Worm (Caenorhabditis elegans) whole organism, young adult: ENCODE results near the gene letm-1.

Experiments
- B0019.2 ChIP-seq: fragments of 200-800 bp; sonication (Bioruptor generic); conservative IDR thresholded peaks from 2 replicates; pipeline ENCODE4 v1.3.6; 2022; ENCODE audit warnings: missing genetic modification reagents, missing genetic modification characterization, missing compliant biosample characterization
- B0035.1 ChIP-seq: sonication (generic microtip); optimal IDR thresholded peaks from 2 replicates; lab custom pipeline; 2016; ENCODE audit warnings: missing genetic modification characterization, mild to moderate bottlenecking, missing compliant biosample characterization, missing genotype, missing genetic modification reagents
- C06A6.2 ChIP-seq: fragments of 200-800 bp; sonication (Bioruptor generic); conservative IDR thresholded peaks from 2 replicates; pipeline ENCODE4 v1.3.6; 2022; ENCODE audit warnings: missing genetic modification characterization, missing compliant biosample characterization
- F22D6.2 ChIP-seq: sonication (generic microtip); optimal IDR thresholded peaks from 2 replicates; lab custom pipeline; 2016; ENCODE audit warnings: mild to moderate bottlenecking, missing genetic modification characterization, missing compliant biosample characterization
- F23B12.7 ChIP-seq: sonication (generic microtip); optimal IDR thresholded peaks from 2 replicates; lab custom pipeline; 2017; ENCODE audit warnings: missing genetic modification characterization, mild to moderate bottlenecking, missing compliant biosample characterization, antibody characterized with exemption, moderate library complexity; ENCODE audit not compliant: insufficient read depth
- F37B4.10 ChIP-seq: fragments of 200-800 bp; sonication (Bioruptor generic); IDR thresholded peaks from 2 replicates; pipeline ENCODE4 v1.3.6; 2022; ENCODE audit warnings: missing genetic modification characterization, missing compliant biosample characterization
- F39B2.1 ChIP-seq: fragments of 200-800 bp; sonication (Bioruptor generic); IDR thresholded peaks from 2 replicates; pipeline ENCODE4 v1.3.6; 2022; ENCODE audit warnings: missing genetic modification reagents, missing genetic modification characterization, missing compliant biosample characterization
- F55B11.4 ChIP-seq: sonication (generic microtip); optimal IDR thresholded peaks from 2 replicates; lab custom pipeline; 2016; ENCODE audit warnings: missing compliant biosample characterization, missing genetic modification characterization, borderline replicate concordance; ENCODE audit not compliant: insufficient read depth
- F57A8.1 ChIP-seq: fragments of 200-800 bp; sonication (Bioruptor generic); optimal IDR thresholded peaks from 2 replicates; lab custom pipeline; 2018; ENCODE audit warnings: mild to moderate bottlenecking, missing genetic modification characterization, moderate library complexity, missing compliant biosample characterization
- K11D2.4 ChIP-seq: fragments of 200-800 bp; sonication (Bioruptor generic); IDR thresholded peaks from 2 replicates; pipeline ENCODE4 v1.3.6; 2022; ENCODE audit warnings: missing genetic modification reagents, missing genetic modification characterization, missing compliant biosample characterization
- T07F8.4 ChIP-seq: sonication (generic microtip); optimal IDR thresholded peaks from 2 replicates; lab custom pipeline; 2016; ENCODE audit warnings: mild to moderate bottlenecking, missing genetic modification characterization, moderate library complexity, missing compliant biosample characterization
- Y95B8A.8 ChIP-seq: fragments of 200-800 bp; sonication (Bioruptor generic); IDR thresholded peaks from 2 replicates; pipeline ENCODE4 v1.3.6; 2022; ENCODE audit warnings: missing genetic modification reagents, missing genetic modification characterization, missing compliant biosample characterization
- akir-1 ChIP-seq: fragments of 200-800 bp; sonication (Bioruptor generic); optimal IDR thresholded peaks from 2 replicates; lab custom pipeline; 2018; ENCODE audit warnings: mild to moderate bottlenecking, missing genetic modification characterization, moderate library complexity, missing compliant biosample characterization
- ama-1 ChIP-seq, 3 experiments: fragments of 150-350 bp in 1 of 3; sonication (generic microtip) in 2 of 3; optimal IDR thresholded peaks; 2 replicates each; lab custom pipeline; 2014 to 2018; ENCODE audit warnings: missing biosample characterization in 2 of 3, missing genetic modification characterization in 2 of 3, missing genetic modification reagents in 2 of 3
- atf-7 ChIP-seq: sonication (generic microtip); optimal IDR thresholded peaks from 2 replicates; lab custom pipeline; 2017; ENCODE audit warnings: mild to moderate bottlenecking, missing genetic modification characterization, missing compliant biosample characterization
- athp-1 ChIP-seq: sonication (generic microtip); optimal IDR thresholded peaks from 2 replicates; lab custom pipeline; 2017; ENCODE audit warnings: mild to moderate bottlenecking, missing genetic modification characterization, missing compliant biosample characterization
- bed-1 ChIP-seq: fragments of 200-800 bp; sonication (Bioruptor generic); IDR thresholded peaks from 2 replicates; pipeline ENCODE4 v1.3.6; 2022; ENCODE audit warnings: missing genetic modification reagents, missing genetic modification characterization, missing compliant biosample characterization
- cebp-1 ChIP-seq, 2 experiments: fragments of 200-800 bp in 1 of 2; sonication (Bioruptor generic) in 1 of 2; sonication (generic microtip) in 1 of 2; IDR thresholded peaks in 1 of 2; optimal IDR thresholded peaks in 1 of 2; 2 replicates each; pipeline versions ENCODE4 v1.3.6 to Lab custom; 2017 to 2022; ENCODE audit warnings: missing compliant biosample characterization in 2 of 2, missing genetic modification characterization in 2 of 2, mild to moderate bottlenecking in 1 of 2, missing genetic modification reagents in 1 of 2, moderate library complexity in 1 of 2
- ceh-27 ChIP-seq: fragments of 200-800 bp; sonication (Bioruptor generic); optimal IDR thresholded peaks from 2 replicates; lab custom pipeline; 2018; ENCODE audit warnings: mild to moderate bottlenecking, missing genetic modification characterization, moderate library complexity, missing compliant biosample characterization
- ceh-40 ChIP-seq: fragments of 200-800 bp; sonication (Bioruptor generic); IDR thresholded peaks from 2 replicates; pipeline ENCODE4 v1.3.6; 2022; ENCODE audit warnings: missing genetic modification characterization, missing compliant biosample characterization
- chd-7 ChIP-seq: sonication (generic microtip); optimal IDR thresholded peaks from 2 replicates; lab custom pipeline; 2016; ENCODE audit warnings: mild to moderate bottlenecking, missing genetic modification characterization, moderate library complexity, missing compliant biosample characterization
- egl-18 ChIP-seq: fragments of 200-800 bp; sonication (Bioruptor generic); IDR thresholded peaks from 2 replicates; pipeline ENCODE4 v1.3.6; 2022; ENCODE audit warnings: missing genetic modification reagents, missing genetic modification characterization, missing compliant biosample characterization
- ekl-4 ChIP-seq: fragments of 200-800 bp; sonication (Bioruptor generic); IDR thresholded peaks from 2 replicates; pipeline ENCODE4 v1.3.6; 2022; ENCODE audit warnings: missing genetic modification reagents, missing genetic modification characterization, missing compliant biosample characterization
- gei-17 ChIP-seq: fragments of 200-800 bp; sonication (Bioruptor generic); optimal IDR thresholded peaks from 2 replicates; lab custom pipeline; 2018; ENCODE audit warnings: mild to moderate bottlenecking, missing genetic modification characterization, missing compliant biosample characterization
- him-1 ChIP-seq: sonication (generic microtip); optimal IDR thresholded peaks from 2 replicates; lab custom pipeline; 2016; ENCODE audit warnings: missing genotype, missing genetic modification reagents, missing genetic modification characterization, missing compliant biosample characterization
- let-526 ChIP-seq: fragments of 200-800 bp; sonication (Bioruptor generic); IDR thresholded peaks from 2 replicates; pipeline ENCODE4 v1.3.6; 2022; ENCODE audit warnings: missing genetic modification reagents, missing genetic modification characterization, missing compliant biosample characterization
- let-607 ChIP-seq, 2 experiments: fragments of 200-800 bp in 1 of 2; sonication (Bioruptor generic) in 1 of 2; sonication (generic microtip) in 1 of 2; optimal IDR thresholded peaks; 2 replicates each; lab custom pipeline; 2016 to 2018; ENCODE audit warnings: mild to moderate bottlenecking in 2 of 2, missing compliant biosample characterization in 2 of 2, missing genetic modification characterization in 2 of 2, moderate library complexity in 2 of 2, missing genotype in 1 of 2
- lin-35 ChIP-seq, 3 experiments: fragments of 150-350 bp in 2 of 3; sonication (generic microtip) in 1 of 3; optimal IDR thresholded peaks; 2 replicates each; lab custom pipeline; 2014 to 2018; ENCODE audit warnings: missing biosample characterization in 3 of 3, missing genetic modification characterization in 3 of 3, missing genetic modification reagents in 3 of 3
- lin-54 ChIP-seq: fragments of 200-800 bp; sonication (Bioruptor generic); optimal IDR thresholded peaks from 2 replicates; lab custom pipeline; 2018; ENCODE audit warnings: mild to moderate bottlenecking, missing genetic modification characterization, missing compliant biosample characterization
- madf-3 ChIP-seq: fragments of 200-800 bp; sonication (Bioruptor generic); IDR thresholded peaks from 2 replicates; pipeline ENCODE4 v1.3.6; 2022; ENCODE audit warnings: missing genetic modification reagents, missing genetic modification characterization, missing compliant biosample characterization
- madf-6 ChIP-seq: fragments of 200-800 bp; sonication (Bioruptor generic); IDR thresholded peaks from 2 replicates; pipeline ENCODE4 v1.3.6; 2022; ENCODE audit warnings: missing genetic modification reagents, missing genetic modification characterization, missing compliant biosample characterization
- mxl-1 ChIP-seq: sonication (generic microtip); optimal IDR thresholded peaks from 2 replicates; lab custom pipeline; 2016; ENCODE audit warnings: missing genetic modification characterization, missing compliant biosample characterization
- nfya-1 ChIP-seq: sonication (generic microtip); optimal IDR thresholded peaks from 2 replicates; lab custom pipeline; 2017; ENCODE audit warnings: antibody characterized with exemption, missing compliant biosample characterization, missing genetic modification characterization, borderline replicate concordance; ENCODE audit not compliant: insufficient read depth
- nhr-27 ChIP-seq: fragments of 200-800 bp; sonication (Bioruptor generic); optimal IDR thresholded peaks from 2 replicates; lab custom pipeline; 2018; ENCODE audit warnings: mild to moderate bottlenecking, missing genetic modification characterization, moderate library complexity, missing compliant biosample characterization
- nhr-80 ChIP-seq: sonication (generic microtip); optimal IDR thresholded peaks from 2 replicates; lab custom pipeline; 2016; ENCODE audit warnings: missing genetic modification characterization, missing compliant biosample characterization
- pbrm-1 ChIP-seq: fragments of 200-800 bp; sonication (Bioruptor generic); IDR thresholded peaks from 2 replicates; pipeline ENCODE4 v1.3.6; 2022; ENCODE audit warnings: missing genetic modification reagents, missing genetic modification characterization, missing compliant biosample characterization
- rcor-1 ChIP-seq: fragments of 200-800 bp; sonication (Bioruptor generic); IDR thresholded peaks from 2 replicates; pipeline ENCODE4 v1.3.6; 2022; ENCODE audit warnings: missing genetic modification reagents, missing genetic modification characterization, missing compliant biosample characterization
- rpc-1 ChIP-seq, 2 experiments: fragments of 150-350 bp in 1 of 2; sonication (generic microtip) in 1 of 2; optimal IDR thresholded peaks; 2 replicates each; lab custom pipeline; 2014 to 2018; ENCODE audit warnings: missing biosample characterization in 1 of 2, missing genetic modification characterization in 1 of 2, missing genetic modification reagents in 1 of 2, missing genotype in 1 of 2
- sdz-38 ChIP-seq: sonication (generic microtip); optimal IDR thresholded peaks from 2 replicates; lab custom pipeline; 2016; ENCODE audit warnings: missing genotype, missing genetic modification characterization, missing compliant biosample characterization
- sptf-2 ChIP-seq: fragments of 200-800 bp; sonication (Bioruptor generic); optimal IDR thresholded peaks from 2 replicates; lab custom pipeline; 2018; ENCODE audit warnings: mild to moderate bottlenecking, missing genetic modification characterization, missing compliant biosample characterization
- unc-62 ChIP-seq: fragments of 150-350 bp; optimal IDR thresholded peaks from 2 replicates; lab custom pipeline; 2014; ENCODE audit warnings: missing biosample characterization, missing genetic modification reagents, missing genetic modification characterization
- xnd-1 ChIP-seq: sonication (generic microtip); optimal IDR thresholded peaks from 2 replicates; lab custom pipeline; 2016; ENCODE audit warnings: missing genotype, missing genetic modification reagents, missing genetic modification characterization, missing compliant biosample characterization
- zfh-2 ChIP-seq: fragments of 200-800 bp; sonication (Bioruptor generic); conservative IDR thresholded peaks from 2 replicates; pipeline ENCODE4 v1.3.6; 2022; ENCODE audit warnings: missing genetic modification reagents, missing genetic modification characterization, missing compliant biosample characterization
- ztf-18 ChIP-seq: sonication (generic microtip); optimal IDR thresholded peaks from 2 replicates; lab custom pipeline; 2016; ENCODE audit warnings: missing genotype, mild to moderate bottlenecking, missing genetic modification characterization, missing compliant biosample characterization
- ztf-22 ChIP-seq: fragments of 200-800 bp; sonication (Bioruptor generic); optimal IDR thresholded peaks from 2 replicates; lab custom pipeline; 2018; ENCODE audit warnings: mild to moderate bottlenecking, missing genetic modification characterization, moderate library complexity, missing compliant biosample characterization

The letm-1 gene

ce11 chrV:13657841-13658338 lies 3.2 kb upstream of the letm-1 start:
- TF ChIP-seq B0019.2 (0 out of 2 replicates have a peak, but pooled peaks have one; percentile 12), sptf-2 (no peak), unc-62 (peak; percentile 59), madf-3 (GFP tag; lab: Robert Waterston, UW) (0 out of 2 replicates have a peak, but pooled peaks have one; percentile 50), madf-6 (GFP tag; lab: Robert Waterston, UW) (0 out of 2 replicates have a peak, but pooled peaks have one; percentile 12), F39B2.1 (no peak), cebp-1 (GFP tag; IDR thresholded peaks at IDR 0.05; lab: Robert Waterston, UW) (no peak), cebp-1 (tag; optimal IDR thresholded peaks at IDR 0.05; lab: Kevin White, UChicago) (no peak), mxl-1 (tag; lab: Kevin White, UChicago) (no peak), lin-35 (GFP tag; optimal IDR thresholded peaks at IDR 0.05; lab: Kevin White, UChicago) (peak in 1 of 3 experiments; percentile 9)

ce11 chrV:13658577-13658976 lies 2.5 kb upstream of the letm-1 start:
- no peak for TF ChIP-seq egl-18
- peak; percentile 82 for TF ChIP-seq gei-17 (GFP tag; lab: Kevin White, UChicago)
- peak; percentile 48 for TF ChIP-seq athp-1
- peak; percentile 96 for TF ChIP-seq ztf-22 (GFP tag; lab: Kevin White, UChicago)
- TF ChIP-seq pbrm-1 (GFP tag; lab: Robert Waterston, UW): peak; percentile 64
- TF ChIP-seq T07F8.4 (tag; lab: Kevin White, UChicago): no peak
- no peak for TF ChIP-seq xnd-1 (tag; lab: Kevin White, UChicago)
- TF ChIP-seq chd-7 (tag; lab: Kevin White, UChicago): peak; percentile 97
- peak; percentile 88 for TF ChIP-seq nhr-80 (tag; lab: Kevin White, UChicago)
- TF ChIP-seq akir-1: no peak
- peak; percentile 82 for TF ChIP-seq F23B12.7 (tag; lab: Kevin White, UChicago)
- no peak for TF ChIP-seq nfya-1 (tag; lab: Kevin White, UChicago)
- TF ChIP-seq F37B4.10 (GFP tag; lab: Robert Waterston, UW): peak; percentile 90; the same call in 1 of the 2 replicates
- TF ChIP-seq zfh-2: peak; percentile 61; the same call in 1 of the 2 replicates
- no peak for TF ChIP-seq B0035.1
- peak; percentile 82 for TF ChIP-seq cebp-1 (GFP tag; IDR thresholded peaks at IDR 0.05; lab: Robert Waterston, UW)
- peak; percentile 91 for TF ChIP-seq cebp-1 (tag; optimal IDR thresholded peaks at IDR 0.05; lab: Kevin White, UChicago)
- TF ChIP-seq sdz-38 (tag; lab: Kevin White, UChicago): no peak
- TF ChIP-seq C06A6.2 (GFP tag; lab: Robert Waterston, UW): peak; percentile 87
- peak; percentile 84 for TF ChIP-seq atf-7 (tag; lab: Kevin White, UChicago)
- TF ChIP-seq ceh-27 (GFP tag; lab: Kevin White, UChicago): peak; percentile 18
- TF ChIP-seq bed-1 (GFP tag; lab: Robert Waterston, UW): no peak
- no peak for TF ChIP-seq rpc-1 (optimal IDR thresholded peaks at IDR 0.05; lab: Kevin White, UChicago)
- no peak for TF ChIP-seq rpc-1 (tag; optimal IDR thresholded peaks at IDR 0.05; lab: Kevin White, UChicago)
- TF ChIP-seq let-607 (tag; optimal IDR thresholded peaks at IDR 0.05; lab: Kevin White, UChicago): peak; percentile 79 to 82
- peak; percentile 60 for TF ChIP-seq ama-1 (optimal IDR thresholded peaks at IDR 0.05; lab: Kevin White, UChicago)
- no peak for TF ChIP-seq ama-1 (GFP tag; optimal IDR thresholded peaks at IDR 0.05; lab: Kevin White, UChicago)
- no peak for TF ChIP-seq nhr-27 (tag; lab: Kevin White, UChicago)
- peak; percentile 76 for TF ChIP-seq Y95B8A.8 (GFP tag; lab: Robert Waterston, UW)
- peak; percentile 91 for TF ChIP-seq K11D2.4 (GFP tag; lab: Robert Waterston, UW)
- peak; percentile 66 for TF ChIP-seq ekl-4 (GFP tag; lab: Robert Waterston, UW)
- no peak for TF ChIP-seq F57A8.1 (GFP tag; lab: Kevin White, UChicago)
- no peak for TF ChIP-seq F55B11.4 (tag; lab: Kevin White, UChicago)
- peak; percentile 94 for TF ChIP-seq F22D6.2 (tag; lab: Kevin White, UChicago)
- no peak for TF ChIP-seq him-1 (tag; lab: Kevin White, UChicago)
- TF ChIP-seq let-526 (GFP tag; lab: Robert Waterston, UW): peak; percentile 94
- no peak for TF ChIP-seq B0019.2
- TF ChIP-seq lin-54 (GFP tag; lab: Kevin White, UChicago): peak; percentile 66
- TF ChIP-seq ceh-40 (GFP tag; lab: Robert Waterston, UW): no peak
- TF ChIP-seq rcor-1 (GFP tag; lab: Robert Waterston, UW): peak; percentile 59
- peak; percentile 24 for TF ChIP-seq ztf-18 (tag; lab: Kevin White, UChicago)
